Fruit fly (Drosophila melanogaster): ENCODE measurements around the gene Adss.

Adss gene

dm6 chr3R:20816008-20816407, 14.4 kb downstream of the Adss start, which contains the start of gene Fancd2 (continued):
- no peak for TF ChIP-seq CG1529 (GFP tag; optimal IDR thresholded peaks at IDR 0.05)
- TF ChIP-seq CG18476 (GFP tag; optimal IDR thresholded peaks at IDR 0.05), result no peak
- TF ChIP-seq sens-2 (GFP tag; IDR thresholded peaks at IDR 0.05), result no peak
- TF ChIP-seq H15 (GFP tag; IDR thresholded peaks at IDR 0.05), result no peak
- TF ChIP-seq CG7357 (GFP tag; IDR thresholded peaks at IDR 0.05), result no peak
- no peak for TF ChIP-seq Ada2b (GFP tag; IDR thresholded peaks at IDR 0.05)
- no peak for TF ChIP-seq Doc2 (GFP tag; IDR thresholded peaks at IDR 0.05)
- no peak for TF ChIP-seq kay (GFP tag; optimal IDR thresholded peaks at IDR 0.05)
- no peak for TF ChIP-seq Dek (tag; optimal IDR thresholded peaks at IDR 0.05)
- no peak for TF ChIP-seq disco-r (GFP tag; optimal IDR thresholded peaks at IDR 0.05)
- TF ChIP-seq pita (GFP tag; optimal IDR thresholded peaks at IDR 0.05), result peak; percentile 54
- no peak for TF ChIP-seq CG7745 (tag; optimal IDR thresholded peaks at IDR 0.05)
- TF ChIP-seq ssp (GFP tag; IDR thresholded peaks at IDR 0.05), result no peak
- no peak for TF ChIP-seq odd (GFP tag; optimal IDR thresholded peaks at IDR 0.05)
- no peak for TF ChIP-seq insv (GFP tag; optimal IDR thresholded peaks at IDR 0.05)
- no peak for TF ChIP-seq CG1603 (tag; optimal IDR thresholded peaks at IDR 0.05)
- TF ChIP-seq ewg (GFP tag; optimal IDR thresholded peaks at IDR 0.05), result no peak
- TF ChIP-seq so (GFP tag; IDR thresholded peaks at IDR 0.05), result no peak
- TF ChIP-seq CG7271 (tag; optimal IDR thresholded peaks at IDR 0.05), result no peak
- no peak for TF ChIP-seq az2 (GFP tag; optimal IDR thresholded peaks at IDR 0.05)
- TF ChIP-seq Dll (GFP tag; IDR thresholded peaks at IDR 0.05; ENCODE audit: partially characterized antibody), result peak; percentile 73
- TF ChIP-seq knrl (GFP tag; IDR thresholded peaks at IDR 0.05; ENCODE audit: partially characterized antibody), result peak; percentile 70
- no peak for TF ChIP-seq CG9727 (GFP tag; optimal IDR thresholded peaks at IDR 0.05)
- TF ChIP-seq CG8765 (GFP tag; IDR thresholded peaks at IDR 0.05), result no peak
- TF ChIP-seq CG12219 (GFP tag; optimal IDR thresholded peaks at IDR 0.05), result no peak
- TF ChIP-seq ab (GFP tag; optimal IDR thresholded peaks at IDR 0.05), result no peak
- TF ChIP-seq E2f2 (GFP tag; IDR thresholded peaks at IDR 0.05), result peak; percentile 92
- TF ChIP-seq maf-S (GFP tag; optimal IDR thresholded peaks at IDR 0.05), result no peak
- TF ChIP-seq Bdp1 (GFP tag; optimal IDR thresholded peaks at IDR 0.05), result no peak
- no peak for TF ChIP-seq Xbp1 (GFP tag; optimal IDR thresholded peaks at IDR 0.05)
- TF ChIP-seq CG30403 (GFP tag; optimal IDR thresholded peaks at IDR 0.05), result no peak
- no peak for TF ChIP-seq dm (GFP tag; optimal IDR thresholded peaks at IDR 0.05)
- no peak for TF ChIP-seq sr (GFP tag; IDR thresholded peaks at IDR 0.05)
- no peak for TF ChIP-seq emc (GFP tag; optimal IDR thresholded peaks at IDR 0.05)
- no peak for TF ChIP-seq Rx (GFP tag; IDR thresholded peaks at IDR 0.05)
- no peak for TF ChIP-seq CG4360 (GFP tag; IDR thresholded peaks at IDR 0.05)
- TF ChIP-seq CG10321 (GFP tag; IDR thresholded peaks at IDR 0.05), result no peak
- TF ChIP-seq fru (optimal IDR thresholded peaks at IDR 0.05), result no peak
- TF ChIP-seq sna (GFP tag; IDR thresholded peaks at IDR 0.05; ENCODE audit: partially characterized antibody), result peak; percentile 58; the same call in 1 of the 2 replicates
- TF ChIP-seq shn (GFP tag; optimal IDR thresholded peaks at IDR 0.05), result no peak
- no peak for TF ChIP-seq CG1233 (GFP tag; optimal IDR thresholded peaks at IDR 0.05)
- peak; percentile 64 for TF ChIP-seq pzg (GFP tag; optimal IDR thresholded peaks at IDR 0.05)
- TF ChIP-seq Awh (GFP tag; IDR thresholded peaks at IDR 0.05), result no peak
- peak; percentile 37 for TF ChIP-seq CG17186 (GFP tag; optimal IDR thresholded peaks at IDR 0.05)
- no peak; the same call in 2 of the 3 replicates for TF ChIP-seq vnd (GFP tag; IDR thresholded peaks at IDR 0.05; ENCODE audit: partially characterized antibody)
- TF ChIP-seq CG17361 (GFP tag; IDR thresholded peaks at IDR 0.05), result no peak
- no peak for TF ChIP-seq CG9876 (GFP tag; optimal IDR thresholded peaks at IDR 0.05)
- TF ChIP-seq cwo (GFP tag; optimal IDR thresholded peaks at IDR 0.05), result no peak
- TF ChIP-seq nerfin-1 (tag; optimal IDR thresholded peaks at IDR 0.05), result no peak
- no peak for TF ChIP-seq CG6689 (GFP tag; IDR thresholded peaks at IDR 0.05)
- TF ChIP-seq CrebB (tag; optimal IDR thresholded peaks at IDR 0.05), result no peak
- no peak for TF ChIP-seq btn (GFP tag; optimal IDR thresholded peaks at IDR 0.05)
- no peak for TF ChIP-seq tgo (GFP tag; IDR thresholded peaks at IDR 0.05)
